Worm (Caenorhabditis elegans): ENCODE data around the gene pat-2.
A peak's percentile ranks its signal among the peaks of the same experiment; 100 is the strongest.

DNA sequence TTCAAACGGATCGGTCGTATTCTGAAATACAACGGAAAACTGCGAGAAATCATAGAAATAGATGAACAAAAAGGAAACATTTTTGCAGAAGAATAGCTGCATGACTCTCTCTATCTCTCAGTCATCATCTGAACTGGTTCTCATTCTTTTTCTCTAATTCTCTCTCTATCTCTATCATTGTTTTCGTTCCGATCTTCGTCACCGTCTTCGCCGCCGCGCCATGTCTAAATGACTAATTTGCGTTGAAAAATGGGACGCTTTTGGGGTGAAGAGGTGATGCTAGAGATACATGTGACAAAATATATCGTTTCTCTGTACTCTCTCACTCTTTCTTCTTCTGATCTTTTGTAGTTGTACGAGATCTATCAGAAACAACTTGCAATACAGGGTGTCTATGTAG is 38.2 kb upstream of the pat-2 start:
- peak; percentile 40 for TF ChIP-seq lin-13 (GFP tag; optimal IDR thresholded peaks at IDR 0.05)
- TF ChIP-seq snpc-4 (tag; optimal IDR thresholded peaks at IDR 0.05) = no peak
- no peak for TF ChIP-seq nhr-77 (tag; optimal IDR thresholded peaks at IDR 0.05)
- TF ChIP-seq ceh-16 (tag; optimal IDR thresholded peaks at IDR 0.05) = no peak
- TF ChIP-seq sma-9 (GFP tag; optimal IDR thresholded peaks at IDR 0.05) = peak; percentile 73
- TF ChIP-seq sma-9 (tag; optimal IDR thresholded peaks at IDR 0.05) = no peak
- TF ChIP-seq mdl-1 (tag; optimal IDR thresholded peaks at IDR 0.05) = peak; percentile 43 to 81
- peak; percentile 83 for TF ChIP-seq blmp-1 (tag; optimal IDR thresholded peaks at IDR 0.05; ENCODE audit: insufficient read depth)
- TF ChIP-seq egl-27 (tag; optimal IDR thresholded peaks at IDR 0.05) = peak; percentile 56
- no peak for TF ChIP-seq unc-62 (GFP tag; optimal IDR thresholded peaks at IDR 0.05)
- TF ChIP-seq unc-55 (GFP tag; optimal IDR thresholded peaks at IDR 0.05) = peak; percentile 39
- peak; percentile 95 for TF ChIP-seq nhr-25 (tag; optimal IDR thresholded peaks at IDR 0.05)
- no peak for TF ChIP-seq R02D3.7 (tag; optimal IDR thresholded peaks at IDR 0.05)
- TF ChIP-seq fos-1 (tag; optimal IDR thresholded peaks at IDR 0.05) = peak; percentile 79
